Worm (Caenorhabditis elegans): ENCODE data around the gene T24C12.1.

The T24C12.1 gene

ce11 chrX:2215108-2215507, 15.9 kb downstream of the T24C12.1 start (continued):
- TF ChIP-seq snpc-4 (tag; optimal IDR thresholded peaks at IDR 0.05) (no peak), zag-1 (tag; optimal IDR thresholded peaks at IDR 0.05) (no peak), zip-4 (GFP tag; optimal IDR thresholded peaks at IDR 0.05) (no peak), C16A3.4 (tag; optimal IDR thresholded peaks at IDR 0.05) (peak; percentile 19), F16B12.6 (tag; optimal IDR thresholded peaks at IDR 0.05) (no peak), pqm-1 (tag; optimal IDR thresholded peaks at IDR 0.05) (no peak), blmp-1 (tag; optimal IDR thresholded peaks at IDR 0.05) (peak; percentile 48), ama-1 (optimal IDR thresholded peaks at IDR 0.05) (no peak), xbp-1 (tag; optimal IDR thresholded peaks at IDR 0.05) (no peak), jun-1 (tag; optimal IDR thresholded peaks at IDR 0.05) (no peak), swsn-7 (tag; optimal IDR thresholded peaks at IDR 0.05) (no peak), sptf-1 (tag; optimal IDR thresholded peaks at IDR 0.05) (no peak), elt-3 (tag; optimal IDR thresholded peaks at IDR 0.05) (peak; percentile 69 to 78 (median 74)), nhr-237 (tag; optimal IDR thresholded peaks at IDR 0.05) (no peak), mef-2 (tag; optimal IDR thresholded peaks at IDR 0.05) (no peak), dsc-1 (tag; optimal IDR thresholded peaks at IDR 0.05) (no peak), fkh-4 (tag; optimal IDR thresholded peaks at IDR 0.05; ENCODE audit: borderline replicate concordance) (no peak), nhr-84 (tag; optimal IDR thresholded peaks at IDR 0.05) (no peak), isw-1 (GFP tag; IDR thresholded peaks at IDR 0.05) (no peak), fkh-8 (tag; optimal IDR thresholded peaks at IDR 0.05) (no peak), ztf-11 (tag; optimal IDR thresholded peaks at IDR 0.05) (no peak), tbx-2 (tag; optimal IDR thresholded peaks at IDR 0.05) (peak; percentile 53), pag-3 (tag; optimal IDR thresholded peaks at IDR 0.05; ENCODE audit: borderline replicate concordance, insufficient read depth) (peak; percentile 100), fkh-10 (GFP tag; optimal IDR thresholded peaks at IDR 0.05) (no peak), rnt-1 (tag; optimal IDR thresholded peaks at IDR 0.05) (peak; percentile 48), lsy-2 (tag; optimal IDR thresholded peaks at IDR 0.05) (peak in 1 of 2 experiments; percentile 60), ceh-88 (GFP tag; IDR thresholded peaks at IDR 0.05) (no peak), C04F5.9 (tag; optimal IDR thresholded peaks at IDR 0.05) (no peak), unc-30 (tag; optimal IDR thresholded peaks at IDR 0.05) (no peak), sup-37 (GFP tag; optimal IDR thresholded peaks at IDR 0.05) (no peak), sox-4 (tag; optimal IDR thresholded peaks at IDR 0.05) (no peak), hlh-17 (GFP tag; optimal IDR thresholded peaks at IDR 0.05; ENCODE audit: borderline replicate concordance) (no peak), ets-5 (GFP tag; IDR thresholded peaks at IDR 0.05) (no peak), ceh-8 (GFP tag; optimal IDR thresholded peaks at IDR 0.05) (no peak), hpl-2 (GFP tag; optimal IDR thresholded peaks at IDR 0.05) (no peak)

- TF ChIP-seq rnt-1 (tag; optimal IDR thresholded peaks at IDR 0.05) (peak; percentile 31), nhr-77 (tag; optimal IDR thresholded peaks at IDR 0.05) (no peak), snu-23 (GFP tag; optimal IDR thresholded peaks at IDR 0.05) (no peak), vab-15 (tag; optimal IDR thresholded peaks at IDR 0.05) (no peak), nhr-237 (tag; optimal IDR thresholded peaks at IDR 0.05) (no peak), ztf-4 (tag; optimal IDR thresholded peaks at IDR 0.05) (no peak), tbx-2 (tag; optimal IDR thresholded peaks at IDR 0.05) (no peak), nhr-84 (tag; optimal IDR thresholded peaks at IDR 0.05) (no peak), mab-9 (GFP tag; IDR thresholded peaks at IDR 0.05) (no peak), egl-27 (tag; optimal IDR thresholded peaks at IDR 0.05) (no peak), xbp-1 (tag; optimal IDR thresholded peaks at IDR 0.05) (no peak), fkh-8 (tag; optimal IDR thresholded peaks at IDR 0.05) (no peak), efl-1 (optimal IDR thresholded peaks at IDR 0.05) (no peak), efl-1 (GFP tag; optimal IDR thresholded peaks at IDR 0.05 in 1 of 2) (peak in 1 of 2 experiments; percentile 7), aha-1 (tag; optimal IDR thresholded peaks at IDR 0.05) (no peak), hlh-4 (tag; optimal IDR thresholded peaks at IDR 0.05) (no peak), pax-3 (tag; optimal IDR thresholded peaks at IDR 0.05) (no peak), aly-2 (tag; optimal IDR thresholded peaks at IDR 0.05) (no peak), ztf-11 (tag; optimal IDR thresholded peaks at IDR 0.05) (no peak), nhr-76 (tag; optimal IDR thresholded peaks at IDR 0.05) (no peak), egl-13 (tag; optimal IDR thresholded peaks at IDR 0.05) (no peak), unc-98 (GFP tag; IDR thresholded peaks at IDR 0.05) (no peak), pag-3 (tag; optimal IDR thresholded peaks at IDR 0.05; ENCODE audit: borderline replicate concordance, insufficient read depth) (peak; percentile 52), isw-1 (GFP tag; IDR thresholded peaks at IDR 0.05) (no peak), hlh-17 (GFP tag; optimal IDR thresholded peaks at IDR 0.05; ENCODE audit: borderline replicate concordance) (no peak), lin-15B (tag; optimal IDR thresholded peaks at IDR 0.05) (no peak), nhr-11 (tag; optimal IDR thresholded peaks at IDR 0.05) (no peak)
Measured at ce11 chrX:2216242-2216641, 17.0 kb downstream of the T24C12.1 start.

Measured in whole organism, L1 larva.